Fruit fly (Drosophila melanogaster) whole organism, embryonic: ENCODE data around the gene CG9338.
A peak's percentile ranks its signal among the peaks of the same experiment; 100 is the strongest.

Experiments used
- Atf3 ChIP-seq: fragments of 200-800 bp; sonication (Bioruptor generic); optimal IDR thresholded peaks from 3 replicates; lab custom pipeline; 2016; ENCODE audit warnings: missing biosample characterization, missing genetic modification characterization
- B-H2 ChIP-seq: fragments of 200-800 bp; sonication (Bioruptor generic); optimal IDR thresholded peaks from 2 replicates; lab custom pipeline; 2018; ENCODE audit warnings: missing biosample characterization, mild to moderate bottlenecking, missing genetic modification characterization
- BEAF-32 ChIP-seq: fragments of 200-800 bp; sonication (Bioruptor generic); optimal IDR thresholded peaks from 3 replicates; lab custom pipeline; 2017; ENCODE audit warnings: missing biosample characterization, missing genetic modification characterization, mild to moderate bottlenecking, moderate library complexity, missing genetic modification reagents
- CG10274 ChIP-seq: fragments of 200-800 bp; sonication (Bioruptor generic); optimal IDR thresholded peaks from 3 replicates; lab custom pipeline; 2017; ENCODE audit warnings: missing biosample characterization, mild to moderate bottlenecking, missing genetic modification characterization
- CG11560 ChIP-seq: fragments of 200-800 bp; sonication (Bioruptor generic); IDR thresholded peaks from 3 replicates; pipeline ENCODE4 v1.3.6; 2022; ENCODE audit warnings: missing biosample characterization, missing genetic modification characterization
- CG12104 ChIP-seq: fragments of 200-800 bp; sonication (Bioruptor generic); optimal IDR thresholded peaks from 3 replicates; lab custom pipeline; 2016; ENCODE audit warnings: missing biosample characterization, missing genetic modification characterization
- CG1233 ChIP-seq: fragments of 200-800 bp; sonication (Bioruptor generic); optimal IDR thresholded peaks from 4 replicates; lab custom pipeline; 2018; ENCODE audit warnings: missing biosample characterization, mild to moderate bottlenecking, missing genetic modification characterization
- CG15479 ChIP-seq: fragments of 200-800 bp; sonication (Bioruptor generic); optimal IDR thresholded peaks from 3 replicates; lab custom pipeline; 2019; ENCODE audit warnings: missing biosample characterization, mild to moderate bottlenecking, missing genetic modification characterization, moderate library complexity
- CG1603 ChIP-seq: fragments of 200-800 bp; sonication (Bioruptor generic); optimal IDR thresholded peaks from 2 replicates; lab custom pipeline; 2019; ENCODE audit warnings: missing biosample characterization, mild to moderate bottlenecking, missing genetic modification characterization, moderate library complexity
- CG16815 ChIP-seq: fragments of 200-800 bp; sonication (Bioruptor generic); optimal IDR thresholded peaks from 3 replicates; lab custom pipeline; 2017; ENCODE audit warnings: missing biosample characterization, mild to moderate bottlenecking, missing genetic modification characterization
- CG17802 ChIP-seq: fragments of 200-800 bp; sonication (Bioruptor generic); optimal IDR thresholded peaks from 2 replicates; lab custom pipeline; 2018; ENCODE audit warnings: missing biosample characterization, mild to moderate bottlenecking, missing genetic modification characterization, moderate library complexity
- CG18619 ChIP-seq: fragments of 200-800 bp; sonication (Bioruptor generic); optimal IDR thresholded peaks from 3 replicates; lab custom pipeline; 2017; ENCODE audit warnings: missing biosample characterization, mild to moderate bottlenecking, missing genetic modification characterization
- CG2875 ChIP-seq: fragments of 200-800 bp; sonication (Bioruptor generic); optimal IDR thresholded peaks from 2 replicates; lab custom pipeline; 2017; ENCODE audit warnings: missing biosample characterization, mild to moderate bottlenecking, missing genetic modification characterization, missing genetic modification reagents
- CG30403 ChIP-seq: fragments of 200-800 bp; sonication (Bioruptor generic); optimal IDR thresholded peaks from 3 replicates; lab custom pipeline; 2016; ENCODE audit warnings: missing biosample characterization, missing genetic modification characterization
- CG3065 ChIP-seq: fragments of 200-800 bp; sonication (Bioruptor generic); optimal IDR thresholded peaks from 2 replicates; lab custom pipeline; 2016; ENCODE audit warnings: missing biosample characterization, missing genetic modification characterization
- CG33557 ChIP-seq: fragments of 200-800 bp; sonication (Bioruptor generic); optimal IDR thresholded peaks from 2 replicates; lab custom pipeline; 2019; ENCODE audit warnings: missing biosample characterization, mild to moderate bottlenecking, missing genetic modification characterization, moderate library complexity
- CG34422 ChIP-seq: fragments of 200-800 bp; sonication (Bioruptor generic); IDR thresholded peaks from 3 replicates; pipeline ENCODE4 v1.3.6; 2022; ENCODE audit warnings: missing biosample characterization, missing genetic modification characterization
- CG6683 ChIP-seq: fragments of 200-800 bp; sonication (Bioruptor generic); optimal IDR thresholded peaks from 2 replicates; lab custom pipeline; 2017; ENCODE audit warnings: missing biosample characterization, mild to moderate bottlenecking, missing genetic modification characterization, missing genetic modification reagents
- CG8388 ChIP-seq: fragments of 200-800 bp; sonication (Bioruptor generic); optimal IDR thresholded peaks from 2 replicates; lab custom pipeline; 2019; ENCODE audit warnings: missing biosample characterization, mild to moderate bottlenecking, missing genetic modification characterization, moderate library complexity
- Dfd ChIP-seq, 2 experiments: fragments of >200 bp; optimal IDR thresholded peaks; 2 replicates each; lab custom pipeline; 2017; ENCODE audit warnings: missing biosample characterization in 2 of 2, missing genetic modification characterization in 2 of 2
- Dp ChIP-seq: fragments of 200-800 bp; sonication (Bioruptor generic); optimal IDR thresholded peaks from 2 replicates; lab custom pipeline; 2018; ENCODE audit warnings: missing biosample characterization, mild to moderate bottlenecking, missing genetic modification characterization, moderate library complexity
- E2f1 ChIP-seq: fragments of 200-800 bp; sonication (Bioruptor generic); IDR thresholded peaks from 2 replicates; pipeline ENCODE4 v1.3.6; 2022; ENCODE audit warnings: missing biosample characterization, missing genetic modification characterization
- Elba2 ChIP-seq: fragments of 200-800 bp; sonication (Bioruptor generic); optimal IDR thresholded peaks from 3 replicates; lab custom pipeline; 2016; ENCODE audit warnings: missing biosample characterization, missing genetic modification characterization
- Ets65A ChIP-seq: fragments of 200-800 bp; sonication (Bioruptor generic); peaks from one replicate; lab custom pipeline; 2016; ENCODE audit warnings: missing biosample characterization, missing genetic modification characterization
- Fer1 ChIP-seq: fragments of 200-800 bp; sonication (Bioruptor generic); optimal IDR thresholded peaks from 2 replicates; lab custom pipeline; 2017; ENCODE audit warnings: missing biosample characterization, mild to moderate bottlenecking, missing genetic modification characterization
- Fer2 ChIP-seq: fragments of 200-800 bp; sonication (Bioruptor generic); optimal IDR thresholded peaks from 2 replicates; lab custom pipeline; 2018; ENCODE audit warnings: missing biosample characterization, mild to moderate bottlenecking, missing genetic modification characterization, moderate library complexity
- HHEX ChIP-seq: fragments of 200-800 bp; sonication (Bioruptor generic); optimal IDR thresholded peaks from 3 replicates; lab custom pipeline; 2017; ENCODE audit warnings: missing biosample characterization, mild to moderate bottlenecking, missing genetic modification characterization, missing genetic modification reagents
- HLHmδ ChIP-seq: fragments of 200-800 bp; sonication (Bioruptor generic); optimal IDR thresholded peaks from 2 replicates; lab custom pipeline; 2018; ENCODE audit warnings: missing biosample characterization, mild to moderate bottlenecking, missing genetic modification characterization, moderate library complexity
- PHDP ChIP-seq: fragments of 200-800 bp; sonication (Bioruptor generic); optimal IDR thresholded peaks from 3 replicates; lab custom pipeline; 2018; ENCODE audit warnings: missing biosample characterization, mild to moderate bottlenecking, missing genetic modification characterization, moderate library complexity
- Pdp1 ChIP-seq, 2 experiments: fragments of 200-800 bp; sonication (Bioruptor generic); optimal IDR thresholded peaks; 3 replicates each; lab custom pipeline; 2016; ENCODE audit warnings: missing biosample characterization in 2 of 2, missing genetic modification characterization in 2 of 2, mild to moderate bottlenecking in 1 of 2, moderate library complexity in 1 of 2
- Stat92E ChIP-seq, 3 experiments: fragments of >200 bp in 2 of 3; fragments of 200-800 bp in 1 of 3; sonication (Bioruptor generic) in 1 of 3; optimal IDR thresholded peaks; 2 replicates each; lab custom pipeline; 2017 to 2019; ENCODE audit warnings: missing biosample characterization in 3 of 3, missing genetic modification characterization in 3 of 3, mild to moderate bottlenecking in 1 of 3, moderate library complexity in 1 of 3
- Xbp1 ChIP-seq: fragments of 200-800 bp; sonication (Bioruptor generic); optimal IDR thresholded peaks from 3 replicates; lab custom pipeline; 2016; ENCODE audit warnings: missing biosample characterization, mild to moderate bottlenecking, missing genetic modification characterization
- abd-A ChIP-seq: fragments of 200-800 bp; sonication (Bioruptor generic); optimal IDR thresholded peaks from 3 replicates; lab custom pipeline; 2019; ENCODE audit warnings: missing biosample characterization, mild to moderate bottlenecking, missing genetic modification characterization, moderate library complexity
- bab2 ChIP-seq: fragments of 200-800 bp; sonication (Bioruptor generic); optimal IDR thresholded peaks from 2 replicates; lab custom pipeline; 2016; ENCODE audit warnings: missing biosample characterization, missing genetic modification characterization
- en ChIP-seq: fragments of 200-800 bp; sonication (Bioruptor generic); optimal IDR thresholded peaks from 2 replicates; lab custom pipeline; 2016; ENCODE audit warnings: missing biosample characterization, missing genetic modification characterization
- gcm2 ChIP-seq: fragments of 200-800 bp; sonication (Bioruptor generic); optimal IDR thresholded peaks from 2 replicates; lab custom pipeline; 2016; ENCODE audit warnings: missing biosample characterization, missing genetic modification characterization
- gro ChIP-seq: fragments of 200-800 bp; sonication (Bioruptor generic); optimal IDR thresholded peaks from 2 replicates; lab custom pipeline; 2016; ENCODE audit warnings: missing biosample characterization, missing genetic modification characterization
- kah ChIP-seq: fragments of 200-800 bp; sonication (Bioruptor generic); optimal IDR thresholded peaks from 2 replicates; lab custom pipeline; 2018; ENCODE audit warnings: missing biosample characterization, mild to moderate bottlenecking, missing genetic modification characterization
- mam ChIP-seq: fragments of 200-800 bp; sonication (Bioruptor generic); optimal IDR thresholded peaks from 3 replicates; lab custom pipeline; 2016; ENCODE audit warnings: missing biosample characterization, missing genetic modification characterization
- mld ChIP-seq: fragments of 200-800 bp; sonication (Bioruptor generic); IDR thresholded peaks from 3 replicates; pipeline ENCODE4 v1.3.6; 2022; ENCODE audit warnings: missing biosample characterization, missing genetic modification characterization; ENCODE audit not compliant: partially characterized antibody
- psq ChIP-seq: fragments of 200-800 bp; sonication (Bioruptor generic); optimal IDR thresholded peaks from 2 replicates; lab custom pipeline; 2017; ENCODE audit warnings: missing biosample characterization, missing genetic modification characterization
- pzg ChIP-seq: fragments of 200-800 bp; sonication (Bioruptor generic); optimal IDR thresholded peaks from 3 replicates; lab custom pipeline; 2018; ENCODE audit warnings: missing biosample characterization, mild to moderate bottlenecking, missing genetic modification characterization, moderate library complexity
- repo ChIP-seq: fragments of 200-800 bp; sonication (Bioruptor generic); optimal IDR thresholded peaks from 2 replicates; lab custom pipeline; 2016; ENCODE audit warnings: missing biosample characterization, missing genetic modification characterization
- rib ChIP-seq: fragments of 200-800 bp; sonication (Bioruptor generic); IDR thresholded peaks from 2 replicates; pipeline ENCODE4 v1.3.6; 2022; ENCODE audit warnings: missing biosample characterization, missing genetic modification characterization
- scrt ChIP-seq: fragments of 200-800 bp; sonication (Bioruptor generic); optimal IDR thresholded peaks from 2 replicates; lab custom pipeline; 2018; ENCODE audit warnings: missing biosample characterization, mild to moderate bottlenecking, missing genetic modification characterization, moderate library complexity
- slbo ChIP-seq: fragments of 200-800 bp; sonication (Bioruptor generic); IDR thresholded peaks from 2 replicates; pipeline ENCODE4 v1.3.6; 2022; ENCODE audit warnings: missing biosample characterization, missing genetic modification characterization
- so ChIP-seq: fragments of 200-800 bp; sonication (Bioruptor generic); IDR thresholded peaks from 3 replicates; pipeline ENCODE4 v1.3.6; 2022; ENCODE audit warnings: missing biosample characterization, missing genetic modification characterization
- unpg ChIP-seq: fragments of 200-800 bp; sonication (Bioruptor generic); optimal IDR thresholded peaks from 3 replicates; lab custom pipeline; 2018; ENCODE audit warnings: missing biosample characterization, mild to moderate bottlenecking, missing genetic modification characterization, moderate library complexity

Gene CG9338

DNA sequence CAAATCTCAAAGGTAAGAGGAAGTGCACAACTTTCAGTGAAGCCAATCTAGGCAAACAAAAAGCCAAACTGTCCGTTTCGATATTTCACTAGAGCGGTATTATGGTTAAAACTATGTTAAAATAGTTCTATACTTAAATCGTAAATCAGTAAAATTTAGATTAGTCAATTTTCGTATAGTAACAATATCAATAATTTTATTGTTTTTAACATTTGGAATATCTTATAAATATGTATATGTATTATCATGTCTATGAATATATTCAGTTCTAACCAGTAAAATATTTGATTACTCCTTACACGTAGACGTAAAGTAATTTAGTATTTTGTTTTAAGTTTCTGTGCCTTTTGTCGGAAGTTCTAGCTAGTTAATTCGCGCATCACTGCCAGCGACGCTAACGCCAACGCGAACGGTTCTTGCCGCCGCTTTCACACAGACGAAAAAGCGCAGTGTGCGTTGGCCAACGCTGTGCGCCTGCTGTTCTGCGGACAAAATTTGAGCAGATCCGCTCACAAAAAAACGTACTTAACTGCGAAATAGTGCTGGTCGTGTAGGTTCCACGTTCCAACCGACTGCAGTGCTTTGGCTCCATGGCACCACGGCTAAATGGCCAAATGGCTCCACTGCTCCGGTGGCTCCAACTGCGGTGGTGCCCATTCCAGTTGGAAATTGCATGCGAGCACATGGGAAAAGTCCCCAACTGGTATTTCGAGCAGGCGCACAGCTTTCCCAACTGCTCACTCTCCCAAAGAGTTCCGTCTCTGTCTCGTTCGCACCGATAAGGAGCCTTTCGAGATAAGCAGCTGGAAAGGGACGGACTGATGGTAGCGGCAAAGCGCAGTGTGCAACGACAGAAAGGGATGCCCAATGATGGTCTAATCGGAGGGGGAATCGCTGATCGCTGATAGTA, 41.6 kb upstream of the CG9338 start (continued):
- TF ChIP-seq CG8388 (GFP tag; lab: Kevin White, UChicago) (no peak), CG1233 (peak; percentile 13), bab2 (no peak), Fer1 (GFP tag; lab: Kevin White, UChicago) (peak; percentile 15), Dfd (GFP tag; optimal IDR thresholded peaks at IDR 0.05; lab: Kevin White, UChicago) (no peak), CG11560 (no peak), CG6683 (GFP tag; lab: Kevin White, UChicago) (no peak), CG18619 (peak; percentile 1), CG15479 (GFP tag; lab: Kevin White, UChicago) (peak; percentile 57), PHDP (tag; lab: Kevin White, UChicago) (no peak), CG1603 (no peak), Xbp1 (GFP tag; lab: Kevin White, UChicago) (peak; percentile 22), B-H2 (GFP tag; lab: Kevin White, UChicago) (no peak), scrt (GFP tag; lab: Kevin White, UChicago) (no peak), Elba2 (GFP tag; lab: Kevin White, UChicago) (no peak), rib (peak; percentile 82; the same call in 1 of the 2 replicates), CG30403 (GFP tag; lab: Kevin White, UChicago) (peak; percentile 42), Dp (GFP tag; lab: Kevin White, UChicago) (no peak), gro (GFP tag; lab: Kevin White, UChicago) (no peak), CG10274 (GFP tag; lab: Kevin White, UChicago) (no peak), kah (GFP tag; lab: Kevin White, UChicago) (peak; percentile 34), CG16815 (GFP tag; lab: Kevin White, UChicago) (no peak), CG34422 (peak; percentile 61; the same call in 1 of the 3 replicates), repo (no peak), HHEX (GFP tag; lab: Kevin White, UChicago) (no peak), Stat92E (GFP tag; optimal IDR thresholded peaks at IDR 0.05; lab: Kevin White, UChicago) (peak in 1 of 3 experiments; percentile 73), Fer2 (no peak), HLHmδ (peak; percentile 73), psq (GFP tag; lab: Kevin White, UChicago) (no peak), abd-A (peak; percentile 89), CG12104 (GFP tag; lab: Kevin White, UChicago) (no peak), slbo (peak; percentile 29; the same call in 1 of the 2 replicates), Pdp1 (GFP tag; optimal IDR thresholded peaks at IDR 0.05; lab: Kevin White, UChicago) (peak in 1 of 2 experiments; percentile 51), E2f1 (GFP tag; lab: Robert Waterston, UW) (0 out of 2 replicates have a peak, but pooled peaks have one; percentile 14), mam (GFP tag; lab: Kevin White, UChicago) (no peak), pzg (GFP tag; lab: Kevin White, UChicago) (peak; percentile 9), CG2875 (GFP tag; lab: Kevin White, UChicago) (no peak), Atf3 (GFP tag; lab: Kevin White, UChicago) (no peak), CG33557 (no peak), gcm2 (no peak), BEAF-32 (GFP tag; lab: Kevin White, UChicago) (no peak), so (GFP tag; lab: Robert Waterston, UW) (peak; percentile 42; the same call in 1 of the 3 replicates), mld (GFP tag; lab: Robert Waterston, UW) (peak; percentile 54; the same call in 2 of the 3 replicates), en (GFP tag; lab: Kevin White, UChicago) (no peak), Ets65A (peak; percentile 48), unpg (GFP tag; lab: Kevin White, UChicago) (no peak), CG3065 (GFP tag; lab: Kevin White, UChicago) (no peak), CG17802 (no peak)
